Worm (Caenorhabditis elegans): Measurements from ENCODE around the gene ZK1240.2.
"Not testable (repeated sequence)": the region's sequence is repeated elsewhere in the genome, so short reads cannot be mapped to it uniquely, and the experiment has no call there.

ZK1240.2 gene

ce11 chrII:2282599-2282998 lies 40.6 kb upstream of the ZK1240.2 start, which contains the start of gene K09F6.9:
K09F6.9 (minus strand) TSS chrII:2282699.
- TF ChIP-seq unc-55 (GFP tag; optimal IDR thresholded peaks at IDR 0.05); lin-13 (GFP tag; optimal IDR thresholded peaks at IDR 0.05); crh-2 (tag; optimal IDR thresholded peaks at IDR 0.05): not testable (repeated sequence)

DNA sequence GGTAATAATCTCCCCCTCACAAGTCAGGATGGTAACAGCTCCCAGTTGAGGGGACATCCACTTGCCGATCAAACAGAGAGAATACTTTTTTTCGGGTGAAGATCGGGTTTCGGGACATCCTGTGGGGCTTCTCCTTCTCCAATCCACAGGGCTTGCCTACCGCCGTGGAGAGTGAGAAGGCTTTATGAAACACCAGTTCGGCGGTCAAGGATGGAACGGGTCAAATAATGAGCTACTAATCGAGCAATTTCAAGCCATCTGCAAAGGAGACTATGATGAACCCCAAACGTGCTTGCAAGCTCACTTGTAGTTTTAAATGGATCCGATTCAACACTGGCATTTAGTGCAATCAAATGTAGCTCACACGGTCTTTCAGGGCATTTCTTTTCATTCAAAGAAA lies 38.5 kb upstream of the ZK1240.2 start:
- TF ChIP-seq nhr-129 (tag; optimal IDR thresholded peaks at IDR 0.05) (no peak), nhr-77 (tag; optimal IDR thresholded peaks at IDR 0.05) (no peak), snpc-4 (tag; optimal IDR thresholded peaks at IDR 0.05) (no peak), lin-13 (GFP tag; optimal IDR thresholded peaks at IDR 0.05) (no peak), fos-1 (tag; optimal IDR thresholded peaks at IDR 0.05) (no peak)

- no peak for TF ChIP-seq ztf-4 (tag; optimal IDR thresholded peaks at IDR 0.05)
- no peak for TF ChIP-seq mab-5 (tag; optimal IDR thresholded peaks at IDR 0.05)
- TF ChIP-seq unc-55 (GFP tag; optimal IDR thresholded peaks at IDR 0.05): peak; percentile 25
- peak; percentile 17 for TF ChIP-seq sma-9 (GFP tag; optimal IDR thresholded peaks at IDR 0.05)
- TF ChIP-seq sma-9 (tag; optimal IDR thresholded peaks at IDR 0.05): no peak
These were observed 34.4 kb upstream of the ZK1240.2 start, which contains the start of the genes K09F6.10 and K09F6.13 for ce11 chrII:2288798-2289197. K09F6.10 (minus strand) TSS chrII:2288883. K09F6.13 (plus strand) TSS chrII:2289114.

DNA sequence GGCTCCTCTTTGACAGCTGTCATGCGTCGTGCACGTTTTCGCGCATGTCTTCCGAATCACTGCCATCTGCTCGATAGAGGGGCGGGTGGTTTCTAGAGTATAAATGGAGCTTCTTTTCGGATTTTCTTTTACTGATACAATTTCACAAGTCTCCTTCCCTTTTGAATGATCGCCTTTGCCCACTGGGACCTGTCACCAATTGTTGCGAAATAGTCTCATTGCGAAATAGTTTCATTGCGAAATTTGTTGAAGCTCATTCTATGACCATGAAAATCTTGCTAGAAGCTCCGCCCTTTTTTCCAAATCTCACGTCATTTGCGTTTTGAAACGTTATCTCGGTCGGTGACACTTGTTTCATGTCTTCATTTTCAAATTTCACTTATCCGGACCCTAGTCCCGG lies 33.7 kb upstream of the ZK1240.2 start:
- TF ChIP-seq lsy-2 (tag; optimal IDR thresholded peaks at IDR 0.05) (peak in 1 of 2 experiments; percentile 20), sma-9 (GFP tag; optimal IDR thresholded peaks at IDR 0.05) (peak; percentile 66), sma-9 (tag; optimal IDR thresholded peaks at IDR 0.05) (no peak), mab-5 (tag; optimal IDR thresholded peaks at IDR 0.05) (peak; percentile 2), nhr-129 (tag; optimal IDR thresholded peaks at IDR 0.05) (peak; percentile 18), unc-55 (GFP tag; optimal IDR thresholded peaks at IDR 0.05) (peak; percentile 72), crh-2 (tag; optimal IDR thresholded peaks at IDR 0.05) (no peak), fos-1 (tag; optimal IDR thresholded peaks at IDR 0.05) (no peak)

- no peak for TF ChIP-seq peb-1 (tag; optimal IDR thresholded peaks at IDR 0.05)
- no peak for TF ChIP-seq egl-27 (tag; optimal IDR thresholded peaks at IDR 0.05)
- TF ChIP-seq unc-55 (GFP tag; optimal IDR thresholded peaks at IDR 0.05): no peak
- no peak for TF ChIP-seq sma-3 (GFP tag; optimal IDR thresholded peaks at IDR 0.05)
- TF ChIP-seq nhr-10 (tag; optimal IDR thresholded peaks at IDR 0.05): no peak
- TF ChIP-seq fos-1 (tag; optimal IDR thresholded peaks at IDR 0.05): no peak
- TF ChIP-seq lin-39 (tag; optimal IDR thresholded peaks at IDR 0.05): no peak
- TF ChIP-seq nhr-129 (tag; optimal IDR thresholded peaks at IDR 0.05): no peak
- TF ChIP-seq aly-2 (tag; optimal IDR thresholded peaks at IDR 0.05): no peak
- TF ChIP-seq nhr-25 (tag; optimal IDR thresholded peaks at IDR 0.05): no peak
- TF ChIP-seq nhr-12 (tag; optimal IDR thresholded peaks at IDR 0.05): no peak
- no peak for TF ChIP-seq zag-1 (tag; optimal IDR thresholded peaks at IDR 0.05)
- no peak for TF ChIP-seq mab-5 (tag; optimal IDR thresholded peaks at IDR 0.05)
- no peak for TF ChIP-seq snpc-4 (tag; optimal IDR thresholded peaks at IDR 0.05)
- TF ChIP-seq ztf-1 (GFP tag; conservative IDR thresholded peaks at IDR 0.05): no peak
- TF ChIP-seq ztf-11 (tag; optimal IDR thresholded peaks at IDR 0.05): no peak
- no peak for TF ChIP-seq sma-9 (GFP tag; optimal IDR thresholded peaks at IDR 0.05)
- TF ChIP-seq sma-9 (tag; optimal IDR thresholded peaks at IDR 0.05): no peak
- TF ChIP-seq elt-1 (tag; optimal IDR thresholded peaks at IDR 0.05): no peak
- no peak for TF ChIP-seq ceh-82 (tag; optimal IDR thresholded peaks at IDR 0.05)
These were observed 31.1 kb upstream of the ZK1240.2 start, which contains the start of gene K09F6.7 for ce11 chrII:2292027-2292426. K09F6.7 (minus strand) TSS chrII:2292127.

- no peak for TF ChIP-seq egl-27 (tag; optimal IDR thresholded peaks at IDR 0.05)
- no peak for TF ChIP-seq ztf-11 (tag; optimal IDR thresholded peaks at IDR 0.05)
- peak; percentile 74 for TF ChIP-seq fos-1 (tag; optimal IDR thresholded peaks at IDR 0.05)
- TF ChIP-seq ama-1 (optimal IDR thresholded peaks at IDR 0.05): no peak
These were observed 30.6 kb upstream of the ZK1240.2 start for ce11 chrII:2292549-2292948.

DNA sequence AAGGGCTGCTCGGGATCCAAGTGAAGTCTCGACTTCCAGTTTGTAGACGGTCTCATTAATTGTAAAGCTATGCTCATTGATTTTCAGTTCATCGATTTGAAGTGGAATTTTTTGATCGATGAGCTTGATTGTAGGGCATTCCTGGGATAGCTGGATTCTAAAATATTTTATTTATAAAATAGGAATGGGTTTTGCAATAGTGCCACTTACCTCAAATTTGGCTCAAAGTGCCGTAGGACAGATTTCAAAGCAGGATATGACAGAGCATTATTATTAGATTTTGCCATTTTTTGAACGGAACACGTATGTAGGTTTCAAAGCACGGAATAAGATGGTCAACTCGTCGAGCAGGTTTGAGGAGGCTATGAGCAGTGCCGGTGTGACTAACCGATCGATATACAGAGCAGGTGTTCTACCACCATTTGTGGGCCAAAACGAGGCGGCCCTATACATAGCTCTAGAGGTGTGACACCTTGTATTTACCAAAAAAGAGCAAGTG lies 27.3 kb upstream of the ZK1240.2 start, which contains the start of gene fbxc-25:
fbxc-25 (minus strand) TSS at position 449 of the 499 bp plus-strand sequence.
- TF ChIP-seq Y55F3AM.14 (GFP tag; optimal IDR thresholded peaks at IDR 0.05): no peak
- no peak for TF ChIP-seq ztf-4 (tag; optimal IDR thresholded peaks at IDR 0.05)
- no peak for TF ChIP-seq ama-1 (optimal IDR thresholded peaks at IDR 0.05)
- no peak for TF ChIP-seq blmp-1 (tag; optimal IDR thresholded peaks at IDR 0.05; ENCODE audit: insufficient read depth)
- TF ChIP-seq sma-3 (GFP tag; optimal IDR thresholded peaks at IDR 0.05): no peak
- no peak for TF ChIP-seq unc-55 (GFP tag; optimal IDR thresholded peaks at IDR 0.05)
- TF ChIP-seq ceh-82 (tag; optimal IDR thresholded peaks at IDR 0.05): no peak
- TF ChIP-seq skn-1 (tag; optimal IDR thresholded peaks at IDR 0.05): no peak
- TF ChIP-seq nhr-11 (tag; optimal IDR thresholded peaks at IDR 0.05): no peak
- TF ChIP-seq elt-1 (tag; optimal IDR thresholded peaks at IDR 0.05): no peak
- no peak for TF ChIP-seq unc-62 (GFP tag; optimal IDR thresholded peaks at IDR 0.05)
- no peak for TF ChIP-seq nhr-6 (tag; optimal IDR thresholded peaks at IDR 0.05)
- TF ChIP-seq snpc-4 (tag; optimal IDR thresholded peaks at IDR 0.05): no peak
- TF ChIP-seq mdl-1 (tag; optimal IDR thresholded peaks at IDR 0.05): no peak
- TF ChIP-seq C34F6.9 (tag; optimal IDR thresholded peaks at IDR 0.05): no peak
- no peak for TF ChIP-seq ztf-1 (GFP tag; conservative IDR thresholded peaks at IDR 0.05)
- TF ChIP-seq crh-2 (tag; optimal IDR thresholded peaks at IDR 0.05): no peak
- no peak for TF ChIP-seq nhr-12 (tag; optimal IDR thresholded peaks at IDR 0.05)
- TF ChIP-seq egl-27 (tag; optimal IDR thresholded peaks at IDR 0.05): no peak

Data from whole organism, L2 larva.